Worm (Caenorhabditis elegans): ENCODE measurements around the gene T05D4.2.
A peak's percentile ranks its signal among the peaks of the same experiment; 100 is the strongest.
"Not testable (repeated sequence)": the region's sequence is repeated elsewhere in the genome, so short reads cannot be mapped to it uniquely, and the experiment has no call there.

- TF ChIP-seq nhr-102 (tag; optimal IDR thresholded peaks at IDR 0.05); daf-16 (GFP tag; optimal IDR thresholded peaks at IDR 0.05); daf-16 (tag; optimal IDR thresholded peaks at IDR 0.05); tra-1 (GFP tag; IDR thresholded peaks at IDR 0.05); lin-15B (tag; optimal IDR thresholded peaks at IDR 0.05); nhr-6 (tag; optimal IDR thresholded peaks at IDR 0.05); jun-1 (tag; optimal IDR thresholded peaks at IDR 0.05); hif-1 (tag; optimal IDR thresholded peaks at IDR 0.05); hlh-30 (tag; optimal IDR thresholded peaks at IDR 0.05; ENCODE audit: insufficient read depth); unc-62 (GFP tag; optimal IDR thresholded peaks at IDR 0.05 in 1 of 2); unc-62 (tag; optimal IDR thresholded peaks at IDR 0.05); nhr-25 (tag; optimal IDR thresholded peaks at IDR 0.05; ENCODE audit: borderline replicate concordance, insufficient read depth); daf-12 (tag; optimal IDR thresholded peaks at IDR 0.05); egl-27 (tag; optimal IDR thresholded peaks at IDR 0.05); fkh-10 (GFP tag; optimal IDR thresholded peaks at IDR 0.05): not testable (repeated sequence)
- TF ChIP-seq set-16 (GFP tag; IDR thresholded peaks at IDR 0.05), result peak; percentile 44; the same call in 1 of the 2 replicates
These were observed 22.3 kb upstream of the T05D4.2 start for ce11 chrIII:13585136-13585535.

All from whole organism, L4 larva.